Worm (Caenorhabditis elegans) whole organism, young adult: ENCODE results near the gene clec-227.

Experiments used
- F57C9.4 ChIP-seq: sonication (generic microtip); optimal IDR thresholded peaks from 2 replicates; lab custom pipeline; 2017; ENCODE audit warnings: mild to moderate bottlenecking, missing genetic modification characterization, missing compliant biosample characterization
- K11D2.4 ChIP-seq: fragments of 200-800 bp; sonication (Bioruptor generic); IDR thresholded peaks from 2 replicates; pipeline ENCODE4 v1.3.6; 2022; ENCODE audit warnings: missing genetic modification reagents, missing genetic modification characterization, missing compliant biosample characterization
- Y53F4B.3 ChIP-seq: fragments of 200-800 bp; sonication (Bioruptor generic); IDR thresholded peaks from 2 replicates; pipeline ENCODE4 v1.3.6; 2022; ENCODE audit warnings: missing genetic modification reagents, missing genetic modification characterization, missing compliant biosample characterization
- Y53G8AR.9 ChIP-seq: fragments of 200-800 bp; sonication (Bioruptor generic); conservative IDR thresholded peaks from 2 replicates; pipeline ENCODE4 v1.3.6; 2022; ENCODE audit warnings: missing genetic modification reagents, missing genetic modification characterization, missing compliant biosample characterization
- Y56A3A.18 ChIP-seq: fragments of 200-800 bp; sonication (Bioruptor generic); IDR thresholded peaks from 2 replicates; pipeline ENCODE4 v1.3.6; 2022; ENCODE audit warnings: missing genetic modification reagents, missing genetic modification characterization, missing compliant biosample characterization
- akir-1 ChIP-seq: fragments of 200-800 bp; sonication (Bioruptor generic); optimal IDR thresholded peaks from 2 replicates; lab custom pipeline; 2018; ENCODE audit warnings: mild to moderate bottlenecking, missing genetic modification characterization, moderate library complexity, missing compliant biosample characterization
- aptf-2 ChIP-seq: fragments of 200-800 bp; sonication (Bioruptor generic); conservative IDR thresholded peaks from 2 replicates; pipeline ENCODE4 v1.3.6; 2022; ENCODE audit warnings: missing genetic modification reagents, missing genetic modification characterization, missing compliant biosample characterization
- aptf-3 ChIP-seq: fragments of 200-800 bp; sonication (Bioruptor generic); IDR thresholded peaks from 2 replicates; pipeline ENCODE4 v1.3.6; 2022; ENCODE audit warnings: missing genetic modification characterization, missing compliant biosample characterization
- attf-5 ChIP-seq: fragments of 200-800 bp; sonication (Bioruptor generic); optimal IDR thresholded peaks from 2 replicates; lab custom pipeline; 2018; ENCODE audit warnings: mild to moderate bottlenecking, missing genetic modification characterization, missing compliant biosample characterization
- bed-2 ChIP-seq: fragments of 200-800 bp; sonication (Bioruptor generic); IDR thresholded peaks from 2 replicates; pipeline ENCODE4 v1.3.6; 2022; ENCODE audit warnings: missing genetic modification reagents, missing genetic modification characterization, missing compliant biosample characterization
- cebp-2 ChIP-seq: fragments of 200-800 bp; sonication (Bioruptor generic); IDR thresholded peaks from 2 replicates; pipeline ENCODE4 v1.3.6; 2022; ENCODE audit warnings: missing genetic modification characterization, missing compliant biosample characterization
- ceh-100 ChIP-seq: fragments of 200-800 bp; sonication (Bioruptor generic); IDR thresholded peaks from 2 replicates; pipeline ENCODE4 v1.3.6; 2022; ENCODE audit warnings: missing genetic modification reagents, missing genetic modification characterization, missing compliant biosample characterization
- ceh-40 ChIP-seq: fragments of 200-800 bp; sonication (Bioruptor generic); IDR thresholded peaks from 2 replicates; pipeline ENCODE4 v1.3.6; 2022; ENCODE audit warnings: missing genetic modification characterization, missing compliant biosample characterization
- ceh-58 ChIP-seq: fragments of 200-800 bp; sonication (Bioruptor generic); IDR thresholded peaks from 2 replicates; pipeline ENCODE4 v1.3.6; 2022; ENCODE audit warnings: missing genetic modification characterization, missing compliant biosample characterization
- ceh-79 ChIP-seq: sonication (generic microtip); optimal IDR thresholded peaks from 2 replicates; lab custom pipeline; 2017; ENCODE audit warnings: mild to moderate bottlenecking, missing genetic modification characterization, missing compliant biosample characterization
- ceh-91 ChIP-seq: fragments of 200-800 bp; sonication (Bioruptor generic); IDR thresholded peaks from 2 replicates; pipeline ENCODE4 v1.3.6; 2022; ENCODE audit warnings: missing genetic modification reagents, missing genetic modification characterization, missing compliant biosample characterization
- dox-1 ChIP-seq: fragments of 200-800 bp; sonication (Bioruptor generic); IDR thresholded peaks from 2 replicates; pipeline ENCODE4 v1.3.6; 2022; ENCODE audit warnings: missing genetic modification reagents, missing genetic modification characterization, missing compliant biosample characterization
- egrh-3 ChIP-seq: fragments of 200-800 bp; sonication (Bioruptor generic); IDR thresholded peaks from 2 replicates; pipeline ENCODE4 v1.3.6; 2022; ENCODE audit warnings: missing genetic modification reagents, missing genetic modification characterization, missing compliant biosample characterization
- ets-4 ChIP-seq: fragments of 200-800 bp; sonication (Bioruptor generic); optimal IDR thresholded peaks from 2 replicates; lab custom pipeline; 2018; ENCODE audit warnings: mild to moderate bottlenecking, missing genetic modification characterization, missing compliant biosample characterization
- him-1 ChIP-seq: sonication (generic microtip); optimal IDR thresholded peaks from 2 replicates; lab custom pipeline; 2016; ENCODE audit warnings: missing genotype, missing genetic modification reagents, missing genetic modification characterization, missing compliant biosample characterization
- hlh-12 ChIP-seq: sonication (generic microtip); optimal IDR thresholded peaks from 2 replicates; lab custom pipeline; 2016; ENCODE audit warnings: missing genetic modification characterization, missing compliant biosample characterization
- hlh-26 ChIP-seq: fragments of 200-800 bp; sonication (Bioruptor generic); conservative IDR thresholded peaks from 2 replicates; pipeline ENCODE4 v1.3.6; 2022; ENCODE audit warnings: missing genetic modification reagents, missing genetic modification characterization, missing compliant biosample characterization
- let-526 ChIP-seq: fragments of 200-800 bp; sonication (Bioruptor generic); IDR thresholded peaks from 2 replicates; pipeline ENCODE4 v1.3.6; 2022; ENCODE audit warnings: missing genetic modification reagents, missing genetic modification characterization, missing compliant biosample characterization
- lin-26 ChIP-seq: fragments of 200-800 bp; sonication (Bioruptor generic); IDR thresholded peaks from 2 replicates; pipeline ENCODE4 v1.3.6; 2022; ENCODE audit warnings: missing genetic modification reagents, missing genetic modification characterization, missing compliant biosample characterization
- lin-35 ChIP-seq, 3 experiments: fragments of 150-350 bp in 2 of 3; sonication (generic microtip) in 1 of 3; optimal IDR thresholded peaks; 2 replicates each; lab custom pipeline; 2014 to 2018; ENCODE audit warnings: missing biosample characterization in 3 of 3, missing genetic modification characterization in 3 of 3, missing genetic modification reagents in 3 of 3
- mes-4 ChIP-seq: sonication (generic microtip); optimal IDR thresholded peaks from 2 replicates; lab custom pipeline; 2016; ENCODE audit warnings: missing genotype, missing genetic modification characterization, missing compliant biosample characterization
- mxl-1 ChIP-seq: sonication (generic microtip); optimal IDR thresholded peaks from 2 replicates; lab custom pipeline; 2016; ENCODE audit warnings: missing genetic modification characterization, missing compliant biosample characterization
- nhr-120 ChIP-seq: fragments of 200-800 bp; sonication (Bioruptor generic); IDR thresholded peaks from 2 replicates; pipeline ENCODE4 v1.3.6; 2022; ENCODE audit warnings: missing genetic modification characterization, missing compliant biosample characterization
- pha-4 ChIP-seq: fragments of 150-350 bp; sonication (generic microtip); optimal IDR thresholded peaks from 2 replicates; lab custom pipeline; 2014; ENCODE audit warnings: missing biosample characterization, missing genetic modification reagents, missing genetic modification characterization
- rpc-1 ChIP-seq, 2 experiments: fragments of 150-350 bp in 1 of 2; sonication (generic microtip) in 1 of 2; optimal IDR thresholded peaks; 2 replicates each; lab custom pipeline; 2014 to 2018; ENCODE audit warnings: missing biosample characterization in 1 of 2, missing genetic modification characterization in 1 of 2, missing genetic modification reagents in 1 of 2, missing genotype in 1 of 2
- sea-2 ChIP-seq: fragments of 200-800 bp; sonication (Bioruptor generic); IDR thresholded peaks from 2 replicates; pipeline ENCODE4 v1.3.6; 2022; ENCODE audit warnings: missing genetic modification characterization, missing compliant biosample characterization
- snpc-1.1 ChIP-seq: sonication (generic microtip); optimal IDR thresholded peaks from 2 replicates; lab custom pipeline; 2017; ENCODE audit warnings: missing genetic modification characterization, mild to moderate bottlenecking, missing compliant biosample characterization, antibody characterized with exemption, moderate library complexity, missing genotype, missing genetic modification reagents; ENCODE audit not compliant: insufficient read depth
- snpc-1.3 ChIP-seq: sonication (generic microtip); optimal IDR thresholded peaks from 2 replicates; lab custom pipeline; 2017; ENCODE audit warnings: missing genetic modification characterization, mild to moderate bottlenecking, missing compliant biosample characterization, antibody characterized with exemption, moderate library complexity, missing genotype, missing genetic modification reagents; ENCODE audit not compliant: insufficient read depth
- sptf-2 ChIP-seq: fragments of 200-800 bp; sonication (Bioruptor generic); optimal IDR thresholded peaks from 2 replicates; lab custom pipeline; 2018; ENCODE audit warnings: mild to moderate bottlenecking, missing genetic modification characterization, missing compliant biosample characterization
- tbx-9 ChIP-seq: sonication (generic microtip); optimal IDR thresholded peaks from 2 replicates; lab custom pipeline; 2016; ENCODE audit warnings: borderline replicate concordance, missing genetic modification characterization, inconsistent platforms, missing compliant biosample characterization
- unc-130 ChIP-seq: sonication (generic microtip); optimal IDR thresholded peaks from 2 replicates; lab custom pipeline; 2016; ENCODE audit warnings: missing genetic modification reagents, missing genetic modification characterization, missing compliant biosample characterization
- unc-62 ChIP-seq: fragments of 150-350 bp; optimal IDR thresholded peaks from 2 replicates; lab custom pipeline; 2014; ENCODE audit warnings: missing biosample characterization, missing genetic modification reagents, missing genetic modification characterization
- ztf-25 ChIP-seq: fragments of 200-800 bp; sonication (Bioruptor generic); IDR thresholded peaks from 2 replicates; pipeline ENCODE4 v1.3.6; 2022; ENCODE audit warnings: missing genetic modification reagents, missing genetic modification characterization, missing compliant biosample characterization
- ztf-26 ChIP-seq: sonication (generic microtip); optimal IDR thresholded peaks from 2 replicates; lab custom pipeline; 2017; ENCODE audit warnings: missing genetic modification characterization, missing compliant biosample characterization
- ztf-28 ChIP-seq: fragments of 200-800 bp; sonication (Bioruptor generic); IDR thresholded peaks from 2 replicates; pipeline ENCODE4 v1.3.6; 2022; ENCODE audit warnings: missing genetic modification reagents, missing genetic modification characterization, missing compliant biosample characterization
- ztf-3 ChIP-seq: fragments of 200-800 bp; sonication (Bioruptor generic); optimal IDR thresholded peaks from 2 replicates; lab custom pipeline; 2018; ENCODE audit warnings: mild to moderate bottlenecking, missing genetic modification characterization, missing compliant biosample characterization

Gene clec-227

ce11 chrV:14433584-14433983 is 38.7 kb upstream of the clec-227 start:
- TF ChIP-seq ztf-25 (GFP tag; lab: Robert Waterston, UW) (no peak), him-1 (tag; lab: Kevin White, UChicago) (no peak), bed-2 (GFP tag; lab: Robert Waterston, UW) (no peak), hlh-26 (GFP tag; lab: Robert Waterston, UW) (no peak), unc-62 (GFP tag; lab: Kevin White, UChicago) (no peak), ceh-79 (tag; lab: Kevin White, UChicago) (no peak), hlh-12 (no peak)

- TF ChIP-seq unc-130 (GFP tag; lab: Kevin White, UChicago) (no peak), Y53G8AR.9 (GFP tag; lab: Robert Waterston, UW) (no peak), ztf-3 (GFP tag; lab: Kevin White, UChicago) (no peak), let-526 (GFP tag; lab: Robert Waterston, UW) (no peak), hlh-26 (GFP tag; lab: Robert Waterston, UW) (no peak), Y56A3A.18 (GFP tag; lab: Robert Waterston, UW) (no peak), ceh-91 (GFP tag; lab: Robert Waterston, UW) (no peak), sea-2 (GFP tag; lab: Robert Waterston, UW) (no peak)
- TF ChIP-seq, all 124 proteins: peak for 0
Measured at ce11 chrV:14436195-14436594, 36.1 kb upstream of the clec-227 start.

- TF ChIP-seq ztf-26 (tag; lab: Kevin White, UChicago): no peak
- no peak for TF ChIP-seq ceh-58
- TF ChIP-seq sptf-2 (GFP tag; lab: Kevin White, UChicago): no peak
- no peak for TF ChIP-seq Y53G8AR.9 (GFP tag; lab: Robert Waterston, UW)
- TF ChIP-seq cebp-2 (GFP tag; lab: Robert Waterston, UW): no peak
- TF ChIP-seq lin-35 (GFP tag; optimal IDR thresholded peaks at IDR 0.05; lab: Kevin White, UChicago): no peak
- no peak for TF ChIP-seq pha-4 (tag; lab: Kevin White, UChicago)
- TF ChIP-seq mes-4 (tag; lab: Kevin White, UChicago): no peak
- TF ChIP-seq, all 124 proteins: peak for 0
Measured at ce11 chrV:14437355-14437754, 35.0 kb upstream of the clec-227 start.

ce11 chrV:14438099-14438739 is 34.1 kb upstream of the clec-227 start:
- TF ChIP-seq Y53F4B.3 (GFP tag; lab: Robert Waterston, UW) (no peak), snpc-1.3 (tag; lab: Kevin White, UChicago) (no peak), nhr-120 (GFP tag; lab: Robert Waterston, UW) (no peak), tbx-9 (tag; lab: Kevin White, UChicago) (no peak), snpc-1.1 (tag; lab: Kevin White, UChicago) (no peak), lin-26 (GFP tag; lab: Robert Waterston, UW) (no peak), F57C9.4 (tag; lab: Kevin White, UChicago) (no peak), ets-4 (GFP tag; lab: Kevin White, UChicago) (no peak)

ce11 chrV:14439236-14439635 is 33.1 kb upstream of the clec-227 start:
- TF ChIP-seq lin-26 (GFP tag; lab: Robert Waterston, UW): no peak
- TF ChIP-seq attf-5 (GFP tag; lab: Kevin White, UChicago): no peak
- no peak for TF ChIP-seq ceh-40
- TF ChIP-seq aptf-3 (GFP tag; lab: Robert Waterston, UW): no peak
- no peak for TF ChIP-seq akir-1 (GFP tag; lab: Kevin White, UChicago)
- no peak for TF ChIP-seq aptf-2 (GFP tag; lab: Robert Waterston, UW)
- TF ChIP-seq ceh-100 (GFP tag; lab: Robert Waterston, UW): no peak
- no peak for TF ChIP-seq Y53F4B.3 (GFP tag; lab: Robert Waterston, UW)
- no peak for TF ChIP-seq mxl-1 (tag; lab: Kevin White, UChicago)
- no peak for TF ChIP-seq rpc-1 (optimal IDR thresholded peaks at IDR 0.05; lab: Kevin White, UChicago)
- no peak for TF ChIP-seq rpc-1 (tag; optimal IDR thresholded peaks at IDR 0.05; lab: Kevin White, UChicago)
- TF ChIP-seq ztf-28 (GFP tag; lab: Robert Waterston, UW): no peak
- TF ChIP-seq egrh-3 (GFP tag; lab: Robert Waterston, UW): no peak
- no peak for TF ChIP-seq sptf-2 (GFP tag; lab: Kevin White, UChicago)
- no peak for TF ChIP-seq K11D2.4
- no peak for TF ChIP-seq hlh-26 (GFP tag; lab: Robert Waterston, UW)
- TF ChIP-seq dox-1 (GFP tag; lab: Robert Waterston, UW): no peak
